Worm (Caenorhabditis elegans): ENCODE measurements around the gene taf-3.

DNA sequence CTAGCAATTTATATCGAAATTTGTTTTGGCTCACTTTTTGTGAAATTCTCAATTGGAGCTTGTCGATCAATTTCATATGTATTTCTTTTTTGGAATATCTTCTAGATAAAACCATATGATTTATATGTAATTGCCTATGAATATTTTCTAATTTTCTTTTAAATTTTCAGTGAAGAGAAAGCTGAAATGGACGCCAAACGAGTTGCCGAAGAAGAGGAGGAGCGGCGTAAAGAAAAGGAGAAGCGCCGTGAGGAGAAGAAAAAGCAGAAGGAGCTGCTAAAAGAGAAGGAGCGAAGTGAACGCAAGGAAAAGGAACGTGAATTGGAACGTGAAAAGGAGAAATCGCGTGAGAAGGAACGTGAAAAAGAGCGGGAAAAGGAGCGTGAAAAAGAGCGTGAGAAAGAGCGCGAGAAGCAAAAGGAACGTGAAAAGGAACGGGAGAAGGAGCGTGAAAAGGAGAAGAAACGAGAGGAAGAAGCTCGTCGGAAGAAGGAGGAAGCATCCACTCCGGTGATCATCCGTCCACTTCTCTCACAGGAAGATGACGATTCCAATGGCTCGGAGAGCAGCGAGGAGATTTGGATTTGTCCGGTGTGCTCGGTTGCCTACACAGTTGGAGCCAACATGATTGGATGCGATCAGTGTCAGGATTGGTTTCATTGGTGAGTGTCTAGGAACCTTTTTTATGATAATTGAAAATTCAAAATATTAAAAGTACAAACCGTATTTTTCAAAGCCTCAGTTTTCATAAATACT is 11.8 kb downstream of the taf-3 start:
- TF ChIP-seq rnt-1 (tag; optimal IDR thresholded peaks at IDR 0.05) (no peak), ceh-45 (GFP tag; IDR thresholded peaks at IDR 0.05) (no peak), lin-11 (tag; optimal IDR thresholded peaks at IDR 0.05) (no peak), nhr-11 (tag; optimal IDR thresholded peaks at IDR 0.05) (no peak), F13H6.1 (tag; optimal IDR thresholded peaks at IDR 0.05) (no peak), gmeb-2 (tag; optimal IDR thresholded peaks at IDR 0.05) (no peak), sox-4 (tag; optimal IDR thresholded peaks at IDR 0.05) (no peak), hlh-30 (tag; optimal IDR thresholded peaks at IDR 0.05; ENCODE audit: insufficient read depth) (no peak), ama-1 (optimal IDR thresholded peaks at IDR 0.05) (no peak)

Measured in whole organism, late embryonic.